Worm (Caenorhabditis elegans): ENCODE data around the gene eif-1.

- TF ChIP-seq unc-39 (tag; optimal IDR thresholded peaks at IDR 0.05) (no peak), unc-62 (GFP tag; optimal IDR thresholded peaks at IDR 0.05) (no peak), alr-1 (tag; optimal IDR thresholded peaks at IDR 0.05) (no peak), Y55F3AM.14 (GFP tag; optimal IDR thresholded peaks at IDR 0.05) (no peak), ZK546.5 (tag; optimal IDR thresholded peaks at IDR 0.05) (no peak), ztf-4 (tag; optimal IDR thresholded peaks at IDR 0.05) (no peak), nhr-12 (tag; optimal IDR thresholded peaks at IDR 0.05) (no peak), skn-1 (tag; optimal IDR thresholded peaks at IDR 0.05) (no peak)
Measured at ce11 chrII:5004781-5005180, 11.4 kb upstream of the eif-1 start, which contains the start of gene F59A6.4.
